Worm (Caenorhabditis elegans) whole organism, young adult: ENCODE data around the gene B0303.16.
A peak's percentile ranks its signal among the peaks of the same experiment; 100 is the strongest.

ENCODE experiments used
- C06A6.2 ChIP-seq: fragments of 200-800 bp; sonication (Bioruptor generic); conservative IDR thresholded peaks from 2 replicates; pipeline ENCODE4 v1.3.6; 2022; ENCODE audit warnings: missing genetic modification characterization, missing compliant biosample characterization
- F22D6.2 ChIP-seq: sonication (generic microtip); optimal IDR thresholded peaks from 2 replicates; lab custom pipeline; 2016; ENCODE audit warnings: mild to moderate bottlenecking, missing genetic modification characterization, missing compliant biosample characterization
- F39B2.1 ChIP-seq: fragments of 200-800 bp; sonication (Bioruptor generic); IDR thresholded peaks from 2 replicates; pipeline ENCODE4 v1.3.6; 2022; ENCODE audit warnings: missing genetic modification reagents, missing genetic modification characterization, missing compliant biosample characterization
- F57C9.4 ChIP-seq: sonication (generic microtip); optimal IDR thresholded peaks from 2 replicates; lab custom pipeline; 2017; ENCODE audit warnings: mild to moderate bottlenecking, missing genetic modification characterization, missing compliant biosample characterization
- akir-1 ChIP-seq: fragments of 200-800 bp; sonication (Bioruptor generic); optimal IDR thresholded peaks from 2 replicates; lab custom pipeline; 2018; ENCODE audit warnings: mild to moderate bottlenecking, missing genetic modification characterization, moderate library complexity, missing compliant biosample characterization
- athp-1 ChIP-seq: sonication (generic microtip); optimal IDR thresholded peaks from 2 replicates; lab custom pipeline; 2017; ENCODE audit warnings: mild to moderate bottlenecking, missing genetic modification characterization, missing compliant biosample characterization
- attf-3 ChIP-seq: fragments of 200-800 bp; sonication (Bioruptor generic); conservative IDR thresholded peaks from 2 replicates; pipeline ENCODE4 v1.3.6; 2022; ENCODE audit warnings: missing genetic modification reagents, missing genetic modification characterization, missing compliant biosample characterization
- bed-1 ChIP-seq: fragments of 200-800 bp; sonication (Bioruptor generic); IDR thresholded peaks from 2 replicates; pipeline ENCODE4 v1.3.6; 2022; ENCODE audit warnings: missing genetic modification reagents, missing genetic modification characterization, missing compliant biosample characterization
- cebp-1 ChIP-seq, 2 experiments: fragments of 200-800 bp in 1 of 2; sonication (Bioruptor generic) in 1 of 2; sonication (generic microtip) in 1 of 2; IDR thresholded peaks in 1 of 2; optimal IDR thresholded peaks in 1 of 2; 2 replicates each; pipeline versions ENCODE4 v1.3.6 to Lab custom; 2017 to 2022; ENCODE audit warnings: missing compliant biosample characterization in 2 of 2, missing genetic modification characterization in 2 of 2, mild to moderate bottlenecking in 1 of 2, missing genetic modification reagents in 1 of 2, moderate library complexity in 1 of 2
- chd-7 ChIP-seq: sonication (generic microtip); optimal IDR thresholded peaks from 2 replicates; lab custom pipeline; 2016; ENCODE audit warnings: mild to moderate bottlenecking, missing genetic modification characterization, moderate library complexity, missing compliant biosample characterization
- dpff-1 ChIP-seq: sonication (generic microtip); optimal IDR thresholded peaks from 2 replicates; lab custom pipeline; 2017; ENCODE audit warnings: mild to moderate bottlenecking, missing genetic modification characterization, missing compliant biosample characterization
- hmg-1.2 ChIP-seq: fragments of 200-800 bp; sonication (Bioruptor generic); IDR thresholded peaks from 2 replicates; pipeline ENCODE4 v1.3.6; 2022; ENCODE audit warnings: missing genetic modification reagents, missing genetic modification characterization, missing compliant biosample characterization
- let-607 ChIP-seq, 2 experiments: fragments of 200-800 bp in 1 of 2; sonication (Bioruptor generic) in 1 of 2; sonication (generic microtip) in 1 of 2; optimal IDR thresholded peaks; 2 replicates each; lab custom pipeline; 2016 to 2018; ENCODE audit warnings: mild to moderate bottlenecking in 2 of 2, missing compliant biosample characterization in 2 of 2, missing genetic modification characterization in 2 of 2, moderate library complexity in 2 of 2, missing genotype in 1 of 2
- lin-54 ChIP-seq: fragments of 200-800 bp; sonication (Bioruptor generic); optimal IDR thresholded peaks from 2 replicates; lab custom pipeline; 2018; ENCODE audit warnings: mild to moderate bottlenecking, missing genetic modification characterization, missing compliant biosample characterization
- lsy-27 ChIP-seq: sonication (generic microtip); optimal IDR thresholded peaks from 2 replicates; lab custom pipeline; 2017; ENCODE audit warnings: missing genetic modification characterization, mild to moderate bottlenecking, missing compliant biosample characterization, antibody characterized with exemption, missing genotype, borderline replicate concordance; ENCODE audit not compliant: insufficient read depth
- madf-3 ChIP-seq: fragments of 200-800 bp; sonication (Bioruptor generic); IDR thresholded peaks from 2 replicates; pipeline ENCODE4 v1.3.6; 2022; ENCODE audit warnings: missing genetic modification reagents, missing genetic modification characterization, missing compliant biosample characterization
- madf-6 ChIP-seq: fragments of 200-800 bp; sonication (Bioruptor generic); IDR thresholded peaks from 2 replicates; pipeline ENCODE4 v1.3.6; 2022; ENCODE audit warnings: missing genetic modification reagents, missing genetic modification characterization, missing compliant biosample characterization
- madf-8 ChIP-seq: fragments of 200-800 bp; sonication (Bioruptor generic); conservative IDR thresholded peaks from 2 replicates; pipeline ENCODE4 v1.3.6; 2022; ENCODE audit warnings: missing genetic modification reagents, missing genetic modification characterization, missing compliant biosample characterization
- nfya-1 ChIP-seq: sonication (generic microtip); optimal IDR thresholded peaks from 2 replicates; lab custom pipeline; 2017; ENCODE audit warnings: antibody characterized with exemption, missing compliant biosample characterization, missing genetic modification characterization, borderline replicate concordance; ENCODE audit not compliant: insufficient read depth
- nhr-179 ChIP-seq: sonication (generic microtip); optimal IDR thresholded peaks from 2 replicates; lab custom pipeline; 2016; ENCODE audit warnings: mild to moderate bottlenecking, missing genetic modification characterization, missing compliant biosample characterization
- nhr-80 ChIP-seq: sonication (generic microtip); optimal IDR thresholded peaks from 2 replicates; lab custom pipeline; 2016; ENCODE audit warnings: missing genetic modification characterization, missing compliant biosample characterization
- pha-4 ChIP-seq: fragments of 150-350 bp; sonication (generic microtip); optimal IDR thresholded peaks from 2 replicates; lab custom pipeline; 2014; ENCODE audit warnings: missing biosample characterization, missing genetic modification reagents, missing genetic modification characterization
- rec-8 ChIP-seq, 2 experiments: sonication (generic microtip); optimal IDR thresholded peaks; 2 replicates each; lab custom pipeline; 2016; ENCODE audit warnings: mild to moderate bottlenecking in 2 of 2, missing genetic modification characterization in 2 of 2, missing genetic modification reagents in 2 of 2, missing genotype in 2 of 2, missing biosample characterization in 1 of 2, missing compliant biosample characterization in 1 of 2, moderate library complexity in 1 of 2
- sdz-38 ChIP-seq: sonication (generic microtip); optimal IDR thresholded peaks from 2 replicates; lab custom pipeline; 2016; ENCODE audit warnings: missing genotype, missing genetic modification characterization, missing compliant biosample characterization
- snpc-1.1 ChIP-seq: sonication (generic microtip); optimal IDR thresholded peaks from 2 replicates; lab custom pipeline; 2017; ENCODE audit warnings: missing genetic modification characterization, mild to moderate bottlenecking, missing compliant biosample characterization, antibody characterized with exemption, moderate library complexity, missing genotype, missing genetic modification reagents; ENCODE audit not compliant: insufficient read depth
- snpc-1.3 ChIP-seq: sonication (generic microtip); optimal IDR thresholded peaks from 2 replicates; lab custom pipeline; 2017; ENCODE audit warnings: missing genetic modification characterization, mild to moderate bottlenecking, missing compliant biosample characterization, antibody characterized with exemption, moderate library complexity, missing genotype, missing genetic modification reagents; ENCODE audit not compliant: insufficient read depth
- snpc-4 ChIP-seq, 5 experiments: fragments of 150-350 bp in 1 of 5; sonication (generic microtip) in 4 of 5; optimal IDR thresholded peaks; 2 replicates each; lab custom pipeline; 2014 to 2018; ENCODE audit warnings: missing genetic modification characterization in 5 of 5, missing biosample characterization in 3 of 5, antibody characterized with exemption in 2 of 5, mild to moderate bottlenecking in 2 of 5, missing compliant biosample characterization in 2 of 5, missing genotype in 2 of 5, moderate library complexity in 2 of 5, missing genetic modification reagents in 1 of 5
- somi-1 ChIP-seq: fragments of 200-800 bp; sonication (Bioruptor generic); optimal IDR thresholded peaks from 2 replicates; lab custom pipeline; 2018; ENCODE audit warnings: mild to moderate bottlenecking, missing genetic modification characterization, missing compliant biosample characterization
- tbx-9 ChIP-seq: sonication (generic microtip); optimal IDR thresholded peaks from 2 replicates; lab custom pipeline; 2016; ENCODE audit warnings: borderline replicate concordance, missing genetic modification characterization, inconsistent platforms, missing compliant biosample characterization
- unc-62 ChIP-seq: fragments of 150-350 bp; optimal IDR thresholded peaks from 2 replicates; lab custom pipeline; 2014; ENCODE audit warnings: missing biosample characterization, missing genetic modification reagents, missing genetic modification characterization
- ztf-26 ChIP-seq: sonication (generic microtip); optimal IDR thresholded peaks from 2 replicates; lab custom pipeline; 2017; ENCODE audit warnings: missing genetic modification characterization, missing compliant biosample characterization

Gene B0303.16

DNA sequence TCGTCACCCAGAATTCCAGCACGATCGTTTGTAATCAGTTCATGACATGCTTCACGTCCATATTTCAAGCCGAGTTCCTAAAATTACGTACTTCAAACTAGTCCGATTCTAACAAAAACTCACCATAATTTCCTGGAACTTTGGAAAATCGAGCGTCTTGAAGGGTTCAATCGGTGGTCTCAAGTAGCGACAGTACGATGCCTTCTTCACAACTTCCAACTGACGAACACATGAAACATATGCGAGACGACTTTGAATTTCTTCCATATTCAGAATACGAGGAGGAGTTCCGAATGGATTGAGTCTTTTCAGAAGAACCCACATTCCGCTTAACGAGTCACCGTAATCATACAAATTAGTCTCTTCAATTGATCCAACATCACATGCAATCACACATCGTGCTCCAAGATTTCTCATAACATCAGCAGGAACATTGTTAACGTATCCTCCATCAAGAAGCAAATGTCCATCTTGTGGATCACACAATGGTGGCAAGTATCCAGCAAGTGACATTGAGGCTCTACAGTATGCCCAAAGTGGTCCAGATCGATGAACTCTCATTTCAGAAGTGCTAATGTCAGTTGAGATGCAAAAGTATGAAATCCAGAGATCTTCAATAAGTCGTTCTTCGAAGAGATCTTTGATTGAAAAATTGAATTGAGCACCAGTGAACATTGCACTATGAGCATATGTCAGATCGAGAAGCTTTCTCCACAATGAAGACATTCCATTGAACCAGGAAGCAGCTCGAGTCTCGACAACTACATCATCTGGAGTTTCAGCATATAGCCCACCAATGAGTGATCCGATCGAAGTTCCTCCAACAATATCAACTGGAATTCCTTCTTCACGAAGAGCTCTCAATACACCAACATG is 21.4 kb downstream of the B0303.16 start:
- no peak for TF ChIP-seq F22D6.2 (tag; lab: Kevin White, UChicago)

DNA sequence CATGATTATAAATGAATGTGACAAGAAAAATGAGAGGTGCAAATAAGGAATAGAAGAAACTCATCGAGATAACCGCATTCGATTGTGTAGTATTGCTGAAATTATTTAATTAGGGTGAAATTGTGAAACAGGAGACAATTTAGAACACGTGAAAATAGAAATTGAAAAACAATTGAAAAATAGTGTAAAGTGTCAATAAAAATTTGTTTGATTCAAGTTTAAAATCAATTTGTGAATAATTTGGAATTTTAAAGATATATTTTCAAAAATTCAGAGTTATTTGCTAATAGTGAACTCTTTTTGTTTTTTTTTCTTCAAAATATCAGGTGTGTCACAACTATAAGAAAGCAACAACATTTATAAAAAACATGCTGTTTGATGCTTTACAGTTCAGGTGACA is 26.4 kb downstream of the B0303.16 start, which contains the start of gene ZK370.4:
ZK370.4 (minus strand) TSS at position 101 of the 400 bp plus-strand sequence.
- TF ChIP-seq nfya-1 (tag; lab: Kevin White, UChicago): no peak
- no peak for TF ChIP-seq ztf-26
- no peak for TF ChIP-seq akir-1 (GFP tag; lab: Kevin White, UChicago)
- no peak for TF ChIP-seq nhr-179 (tag; lab: Kevin White, UChicago)
- no peak for TF ChIP-seq chd-7
- no peak for TF ChIP-seq snpc-4 (GFP tag; optimal IDR thresholded peaks at IDR 0.05; lab: Kevin White, UChicago)
- no peak for TF ChIP-seq snpc-4 (tag; optimal IDR thresholded peaks at IDR 0.05; lab: Kevin White, UChicago)
- TF ChIP-seq lsy-27: no peak
- no peak for TF ChIP-seq rec-8 (tag; optimal IDR thresholded peaks at IDR 0.05; lab: Kevin White, UChicago)
- no peak for TF ChIP-seq F39B2.1 (GFP tag; lab: Robert Waterston, UW)
- TF ChIP-seq athp-1: no peak
- TF ChIP-seq madf-6 (GFP tag; lab: Robert Waterston, UW): no peak
- no peak for TF ChIP-seq attf-3 (GFP tag; lab: Robert Waterston, UW)
- no peak for TF ChIP-seq pha-4

DNA sequence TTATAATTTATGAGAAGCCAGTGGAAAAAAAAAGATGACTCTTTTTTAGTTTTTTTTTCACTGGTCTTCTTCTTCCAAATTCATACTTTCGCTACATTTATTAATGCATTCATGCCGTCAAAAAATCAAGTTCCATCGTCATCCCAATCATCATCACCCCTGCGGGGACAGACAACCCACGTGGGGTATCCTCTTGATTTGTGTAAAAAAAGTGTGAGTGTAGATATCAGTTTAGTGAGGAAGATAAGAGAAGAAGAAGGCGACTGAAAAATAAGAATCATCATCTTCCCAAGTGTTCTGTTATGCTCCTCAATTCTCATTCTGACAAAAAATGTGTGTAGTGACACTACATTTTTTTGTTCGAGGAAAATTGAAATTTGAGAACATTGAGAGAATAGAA is 27.1 kb downstream of the B0303.16 start:
- TF ChIP-seq bed-1 (GFP tag; lab: Robert Waterston, UW) (no peak), snpc-1.1 (tag; lab: Kevin White, UChicago) (no peak), C06A6.2 (peak; percentile 49; the same call in 1 of the 2 replicates), dpff-1 (tag; lab: Kevin White, UChicago) (no peak), somi-1 (GFP tag; lab: Kevin White, UChicago) (peak; percentile 8), madf-8 (GFP tag; lab: Robert Waterston, UW) (no peak), tbx-9 (no peak), hmg-1.2 (no peak), let-607 (tag; optimal IDR thresholded peaks at IDR 0.05; lab: Kevin White, UChicago) (no peak), F57C9.4 (tag; lab: Kevin White, UChicago) (no peak), sdz-38 (tag; lab: Kevin White, UChicago) (no peak)

DNA sequence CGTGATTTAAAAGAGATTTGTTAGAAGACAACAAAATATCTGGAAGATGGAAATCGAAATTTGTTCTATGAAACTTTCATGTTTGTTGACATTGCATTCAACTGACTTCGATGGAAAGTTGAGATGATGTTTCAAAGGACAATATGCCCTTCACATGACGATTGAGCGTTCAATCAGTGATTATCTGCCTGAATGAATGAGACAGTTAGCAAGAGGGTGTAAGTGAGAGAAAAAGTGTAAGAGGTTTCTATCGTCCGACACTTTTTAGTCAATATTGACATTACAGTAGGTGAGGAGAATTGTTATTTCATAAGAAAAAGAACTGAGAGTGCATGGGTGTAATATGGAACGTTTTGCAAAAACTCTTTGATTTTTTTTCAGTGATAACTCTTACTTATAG is 28.4 kb downstream of the B0303.16 start:
- TF ChIP-seq cebp-1 (GFP tag; IDR thresholded peaks at IDR 0.05; lab: Robert Waterston, UW) (peak; percentile 36; the same call in 1 of the 2 replicates), cebp-1 (tag; optimal IDR thresholded peaks at IDR 0.05; lab: Kevin White, UChicago) (peak; percentile 54), madf-3 (GFP tag; lab: Robert Waterston, UW) (no peak), pha-4 (peak; percentile 70), somi-1 (GFP tag; lab: Kevin White, UChicago) (peak; percentile 26)

DNA sequence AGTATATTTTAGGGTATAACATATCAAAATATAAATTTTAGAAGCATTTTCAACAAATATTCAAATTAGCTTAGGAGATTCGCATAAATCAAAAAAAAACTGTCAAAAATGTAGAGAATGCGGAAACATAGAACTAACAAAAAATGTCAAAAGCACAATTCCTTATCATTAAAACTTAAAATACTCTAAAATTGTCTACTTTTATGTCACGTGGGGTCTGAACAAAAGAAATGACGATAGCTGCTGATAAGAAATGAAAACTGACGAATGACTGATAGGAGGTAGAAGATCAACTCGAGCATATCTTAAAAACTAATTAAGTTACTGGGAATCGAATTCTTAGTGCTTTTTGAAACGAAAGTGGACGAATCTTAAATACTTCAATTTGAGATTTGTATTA is 28.8 kb downstream of the B0303.16 start:
- TF ChIP-seq let-607 (tag; optimal IDR thresholded peaks at IDR 0.05; lab: Kevin White, UChicago) (peak in 1 of 2 experiments; percentile 42), lin-54 (GFP tag; lab: Kevin White, UChicago) (peak; percentile 6), nhr-80 (tag; lab: Kevin White, UChicago) (peak; percentile 35), snpc-1.1 (tag; lab: Kevin White, UChicago) (no peak), snpc-1.3 (tag; lab: Kevin White, UChicago) (peak; percentile 1), unc-62 (GFP tag; lab: Kevin White, UChicago) (peak; percentile 55)
